Fruit fly (Drosophila melanogaster): ENCODE results near the gene isoQC.

DNA sequence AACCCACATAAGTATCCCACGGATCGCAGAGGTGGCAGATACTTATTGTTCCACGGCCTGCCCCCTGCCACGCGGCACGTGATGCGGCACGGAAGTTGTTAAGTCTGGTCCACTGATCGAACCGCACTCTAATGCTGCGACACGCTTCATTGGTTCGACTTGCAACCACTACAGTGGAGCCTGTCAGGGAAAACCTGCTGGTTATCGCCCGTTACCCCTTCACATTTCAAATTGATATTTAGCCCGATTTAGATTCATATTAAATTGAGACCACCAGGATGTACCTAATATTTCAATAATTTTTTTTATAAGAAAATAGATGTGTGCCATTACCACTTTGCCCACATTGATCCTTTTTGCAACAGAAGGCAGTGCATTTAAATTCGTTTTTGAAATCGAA lies 26.9 kb upstream of the isoQC start:
- TF ChIP-seq Sin3A (optimal IDR thresholded peaks at IDR 0.05), result no peak
- TF ChIP-seq ttk (optimal IDR thresholded peaks at IDR 0.05), result no peak
